Worm (Caenorhabditis elegans): ENCODE results near the gene C49F8.1.

C49F8.1 gene

DNA sequence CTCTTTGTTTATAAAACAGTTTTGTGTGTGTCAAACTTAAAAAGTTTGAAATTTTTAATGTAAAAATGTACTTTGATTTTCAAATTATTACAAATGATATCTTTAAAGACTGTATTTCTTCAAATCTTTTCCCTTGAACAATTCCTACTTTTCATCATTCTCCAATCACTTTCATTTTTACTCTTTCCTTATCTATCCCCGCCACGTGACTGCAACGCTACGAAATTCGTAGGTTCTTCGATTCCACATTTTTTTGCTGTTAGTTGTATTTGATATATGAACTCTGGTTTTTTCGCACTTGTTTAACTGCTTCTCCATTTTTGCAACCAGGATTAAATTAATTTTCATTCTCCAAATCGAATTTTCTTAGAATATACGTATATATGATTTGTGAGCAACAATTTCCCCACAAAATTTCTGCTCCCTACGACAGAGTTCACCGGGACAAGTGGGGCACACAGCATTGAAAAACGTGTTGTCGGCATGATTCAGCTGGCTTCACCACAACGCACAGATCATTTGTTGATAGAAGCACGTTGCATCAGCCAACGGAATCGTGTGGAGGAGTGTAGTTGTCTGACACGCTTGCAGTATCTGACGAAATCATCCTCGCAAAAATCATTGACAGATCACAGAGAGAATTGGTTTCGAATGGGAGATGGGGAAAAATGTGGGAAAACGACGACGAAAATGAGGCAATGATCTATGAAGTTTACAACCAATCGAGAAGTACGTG, 10.0 kb downstream of the C49F8.1 start:
- TF ChIP-seq mab-5 (tag; optimal IDR thresholded peaks at IDR 0.05) (no peak), elt-3 (tag; optimal IDR thresholded peaks at IDR 0.05) (no peak), mdl-1 (tag; optimal IDR thresholded peaks at IDR 0.05) (peak in 1 of 2 experiments; percentile 11), sma-9 (GFP tag; optimal IDR thresholded peaks at IDR 0.05) (peak; percentile 91), sma-9 (tag; optimal IDR thresholded peaks at IDR 0.05) (no peak), lin-39 (tag; optimal IDR thresholded peaks at IDR 0.05) (no peak), nhr-12 (tag; optimal IDR thresholded peaks at IDR 0.05) (no peak), aly-2 (tag; optimal IDR thresholded peaks at IDR 0.05) (no peak), ceh-16 (tag; optimal IDR thresholded peaks at IDR 0.05) (no peak), F13H6.1 (tag; optimal IDR thresholded peaks at IDR 0.05) (peak; percentile 78), lsy-2 (tag; optimal IDR thresholded peaks at IDR 0.05) (peak in 1 of 2 experiments; percentile 34), nhr-25 (tag; optimal IDR thresholded peaks at IDR 0.05) (peak; percentile 73), nhr-237 (tag; optimal IDR thresholded peaks at IDR 0.05) (no peak), ztf-1 (GFP tag; conservative IDR thresholded peaks at IDR 0.05) (no peak), ztf-11 (tag; optimal IDR thresholded peaks at IDR 0.05) (no peak), fos-1 (tag; optimal IDR thresholded peaks at IDR 0.05) (peak; percentile 59), sem-4 (tag; optimal IDR thresholded peaks at IDR 0.05) (peak; percentile 5), skn-1 (tag; optimal IDR thresholded peaks at IDR 0.05) (no peak), nhr-11 (tag; optimal IDR thresholded peaks at IDR 0.05) (no peak), ama-1 (optimal IDR thresholded peaks at IDR 0.05) (no peak), nhr-21 (tag; optimal IDR thresholded peaks at IDR 0.05) (peak; percentile 84), unc-55 (GFP tag; optimal IDR thresholded peaks at IDR 0.05) (no peak), alr-1 (tag; optimal IDR thresholded peaks at IDR 0.05) (no peak), egl-27 (tag; optimal IDR thresholded peaks at IDR 0.05) (peak; percentile 24), Y55F3AM.14 (GFP tag; optimal IDR thresholded peaks at IDR 0.05) (peak; percentile 45), ceh-82 (tag; optimal IDR thresholded peaks at IDR 0.05) (no peak), zag-1 (tag; optimal IDR thresholded peaks at IDR 0.05) (no peak), elt-1 (tag; optimal IDR thresholded peaks at IDR 0.05) (no peak), dmd-4 (tag; optimal IDR thresholded peaks at IDR 0.05) (no peak), lin-11 (tag; optimal IDR thresholded peaks at IDR 0.05) (no peak), R02D3.7 (tag; optimal IDR thresholded peaks at IDR 0.05) (no peak), C34F6.9 (tag; optimal IDR thresholded peaks at IDR 0.05) (no peak), nhr-77 (tag; optimal IDR thresholded peaks at IDR 0.05) (no peak), unc-39 (tag; optimal IDR thresholded peaks at IDR 0.05) (no peak), lin-13 (GFP tag; optimal IDR thresholded peaks at IDR 0.05) (no peak), mbf-1 (tag; optimal IDR thresholded peaks at IDR 0.05) (no peak), snpc-4 (tag; optimal IDR thresholded peaks at IDR 0.05) (no peak), sma-3 (GFP tag; optimal IDR thresholded peaks at IDR 0.05) (peak; percentile 16), unc-62 (GFP tag; optimal IDR thresholded peaks at IDR 0.05) (no peak), ztf-4 (tag; optimal IDR thresholded peaks at IDR 0.05) (no peak), nhr-23 (tag; optimal IDR thresholded peaks at IDR 0.05) (no peak), nhr-6 (tag; optimal IDR thresholded peaks at IDR 0.05) (peak; percentile 38), nhr-10 (tag; optimal IDR thresholded peaks at IDR 0.05) (no peak), nhr-129 (tag; optimal IDR thresholded peaks at IDR 0.05) (peak; percentile 95), gmeb-1 (tag; optimal IDR thresholded peaks at IDR 0.05) (no peak), blmp-1 (tag; optimal IDR thresholded peaks at IDR 0.05; ENCODE audit: insufficient read depth) (peak; percentile 97), crh-2 (tag; optimal IDR thresholded peaks at IDR 0.05) (peak; percentile 4), peb-1 (tag; optimal IDR thresholded peaks at IDR 0.05) (no peak), ZK546.5 (tag; optimal IDR thresholded peaks at IDR 0.05) (no peak)
